Worm (Caenorhabditis elegans): ENCODE data around the gene Y116A8C.20.
A peak's percentile ranks its signal among the peaks of the same experiment; 100 is the strongest.
"Not testable (repeated sequence)": the region's sequence is repeated elsewhere in the genome, so short reads cannot be mapped to it uniquely, and the experiment has no call there.

Y116A8C.20 gene

DNA sequence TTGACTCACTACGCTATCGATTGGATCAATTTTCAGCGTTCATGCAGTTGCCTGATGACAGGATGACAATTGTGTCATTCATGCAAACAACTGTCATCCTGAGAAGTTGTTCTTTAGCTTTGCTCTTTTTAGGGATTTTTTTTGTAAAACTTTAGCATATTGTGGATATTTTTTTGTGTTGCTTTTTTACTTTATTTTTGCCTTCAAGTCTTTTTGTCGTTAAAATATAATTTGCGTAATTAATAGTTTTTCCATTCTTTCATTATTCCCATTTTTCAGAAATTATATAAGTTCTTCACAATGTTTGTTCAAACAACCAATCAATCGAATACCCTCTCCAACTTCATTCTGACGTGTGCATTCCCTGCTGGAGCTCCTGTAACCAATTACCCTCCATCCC lies at the start of gene Y116A8C.20:
TSS of gene Y116A8C.20 (plus strand) at position 301 of the 400 bp plus-strand sequence.
- no peak for TF ChIP-seq W03F9.2 (tag; optimal IDR thresholded peaks at IDR 0.05)
- TF ChIP-seq dao-5 (tag; optimal IDR thresholded peaks at IDR 0.05): no peak
- no peak for TF ChIP-seq him-1 (tag; optimal IDR thresholded peaks at IDR 0.05)

DNA sequence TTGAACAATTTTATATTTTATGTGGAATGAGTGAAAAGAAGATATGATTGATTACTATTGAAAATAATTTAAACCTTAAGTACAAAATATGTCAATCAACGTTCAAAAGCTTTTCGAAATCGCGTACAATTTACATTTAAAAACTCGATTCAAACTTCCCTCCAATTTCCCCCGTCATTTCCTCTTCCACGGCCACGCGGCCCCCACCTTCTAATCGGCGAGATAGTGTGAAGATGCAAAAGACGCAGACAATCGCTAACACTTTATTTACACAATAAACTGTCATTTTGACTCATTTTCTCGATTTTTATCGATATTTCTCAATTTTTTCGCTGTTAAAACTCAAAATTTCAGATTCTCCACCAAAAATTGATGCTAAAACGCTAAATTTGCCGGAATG lies 45.3 kb upstream of the Y116A8C.20 start, which contains the start of gene rom-4:
TSS of gene rom-4 (plus strand) at position 398 of the 400 bp plus-strand sequence.
- TF ChIP-seq him-1 (tag; optimal IDR thresholded peaks at IDR 0.05) (no peak), dao-5 (tag; optimal IDR thresholded peaks at IDR 0.05) (no peak), W03F9.2 (tag; optimal IDR thresholded peaks at IDR 0.05) (peak; percentile 80)

DNA sequence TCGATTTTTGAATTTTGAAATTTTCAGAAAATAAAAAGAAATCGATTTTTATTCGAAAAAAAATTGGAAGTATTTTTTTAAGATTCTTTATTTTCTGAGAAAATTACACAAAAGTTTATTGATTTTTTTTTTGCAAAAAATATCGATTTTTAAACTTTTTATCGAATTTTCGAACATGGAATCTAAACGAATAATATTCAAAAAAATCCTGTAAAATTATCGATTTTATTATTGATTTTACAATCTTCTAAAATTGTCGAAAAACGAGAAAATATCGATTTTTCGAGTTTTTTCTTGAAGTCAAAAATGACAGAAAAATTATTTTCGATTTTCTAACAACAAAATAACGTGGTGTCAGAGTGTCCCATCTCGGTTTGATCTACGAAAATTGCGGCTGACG lies 35.0 kb upstream of the Y116A8C.20 start:
- TF ChIP-seq him-1 (tag; optimal IDR thresholded peaks at IDR 0.05) (no peak), dao-5 (tag; optimal IDR thresholded peaks at IDR 0.05) (no peak), W03F9.2 (tag; optimal IDR thresholded peaks at IDR 0.05) (no peak)

DNA sequence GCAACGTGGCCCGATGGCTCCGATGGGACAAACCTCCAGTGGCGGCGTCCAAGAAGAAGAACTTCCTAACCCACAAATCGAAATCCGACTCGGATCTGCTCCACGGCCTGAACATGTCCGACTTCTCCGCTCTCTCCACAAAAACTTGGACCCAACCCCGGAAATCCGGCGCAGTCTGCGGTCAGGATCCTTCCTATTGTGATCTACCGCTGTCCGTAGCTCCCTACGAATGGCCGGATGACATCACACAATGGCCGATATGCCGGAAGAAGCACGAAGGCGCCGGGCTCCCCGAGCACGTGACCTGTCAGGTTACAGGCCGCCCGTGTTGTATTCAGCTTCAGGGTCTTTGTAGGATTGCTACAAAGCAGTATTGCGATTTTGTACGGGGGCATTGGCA lies 30.4 kb upstream of the Y116A8C.20 start:
- no peak for TF ChIP-seq him-1 (tag; optimal IDR thresholded peaks at IDR 0.05)
- TF ChIP-seq W03F9.2 (tag; optimal IDR thresholded peaks at IDR 0.05): no peak
- no peak for TF ChIP-seq dao-5 (tag; optimal IDR thresholded peaks at IDR 0.05)

ce11 chrIV:17021042-17021441 lies 19.7 kb upstream of the Y116A8C.20 start:
- TF ChIP-seq dao-5 (tag; optimal IDR thresholded peaks at IDR 0.05) (no peak), W03F9.2 (tag; optimal IDR thresholded peaks at IDR 0.05) (no peak), him-1 (tag; optimal IDR thresholded peaks at IDR 0.05) (no peak)

- TF ChIP-seq dao-5 (tag; optimal IDR thresholded peaks at IDR 0.05) (no peak), him-1 (tag; optimal IDR thresholded peaks at IDR 0.05) (no peak), W03F9.2 (tag; optimal IDR thresholded peaks at IDR 0.05) (no peak)
Measured at ce11 chrIV:17025017-17025416, 15.7 kb upstream of the Y116A8C.20 start, which contains the start of gene dct-13. Gene dct-13, minus strand, starts transcription at chrIV:17025117.

DNA sequence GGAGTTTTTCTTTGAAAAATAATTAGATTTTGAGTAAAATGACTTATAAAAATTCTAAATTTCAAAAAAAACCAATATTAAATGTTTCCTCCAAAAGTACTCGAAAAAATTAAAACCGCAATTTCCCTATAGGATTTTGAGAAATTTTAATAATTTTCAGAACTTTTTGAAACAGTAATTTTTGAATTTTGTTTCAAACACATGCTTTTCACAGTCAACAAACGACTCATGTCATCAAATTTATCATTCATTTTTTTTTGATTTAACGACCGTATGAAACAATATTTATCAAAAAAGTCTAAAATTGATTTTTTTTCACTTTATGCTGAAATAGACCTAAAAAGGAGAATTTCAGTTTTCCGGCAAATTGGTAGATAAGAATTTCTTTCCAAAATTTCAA lies 14.2 kb upstream of the Y116A8C.20 start:
- no peak for TF ChIP-seq W03F9.2 (tag; optimal IDR thresholded peaks at IDR 0.05)
- no peak for TF ChIP-seq him-1 (tag; optimal IDR thresholded peaks at IDR 0.05)
- no peak for TF ChIP-seq dao-5 (tag; optimal IDR thresholded peaks at IDR 0.05)

DNA sequence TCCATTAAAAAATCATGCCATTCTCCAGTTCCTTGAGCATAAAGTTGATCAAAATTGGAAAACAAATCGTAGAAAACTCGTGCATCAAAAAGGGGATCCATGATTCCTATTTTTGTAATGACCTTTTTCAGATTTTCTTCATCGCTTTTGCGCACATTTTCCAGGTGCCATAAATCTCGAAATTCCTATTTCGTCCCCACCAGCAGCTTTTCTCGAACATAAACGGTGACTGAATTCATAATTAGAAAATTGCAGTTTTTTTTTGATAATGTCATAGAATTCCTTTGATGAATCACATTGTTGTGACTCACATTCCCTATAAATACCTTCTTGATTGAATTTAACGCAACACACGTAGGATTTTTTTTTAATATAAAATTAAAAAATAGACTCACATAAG lies 10.2 kb upstream of the Y116A8C.20 start, which contains the start of gene nhr-229:
TSS of gene nhr-229 (minus strand) at position 101 of the 400 bp plus-strand sequence.
- TF ChIP-seq W03F9.2 (tag; optimal IDR thresholded peaks at IDR 0.05) (no peak), dao-5 (tag; optimal IDR thresholded peaks at IDR 0.05) (no peak), him-1 (tag; optimal IDR thresholded peaks at IDR 0.05) (no peak)

ce11 chrIV:17039545-17039944 lies 1.2 kb upstream of the Y116A8C.20 start, which contains the start of gene Y116A8C.19:
Gene Y116A8C.19, minus strand, starts transcription at chrIV:17039645.
- TF ChIP-seq dao-5 (tag; optimal IDR thresholded peaks at IDR 0.05) (no peak), him-1 (tag; optimal IDR thresholded peaks at IDR 0.05) (no peak), W03F9.2 (tag; optimal IDR thresholded peaks at IDR 0.05) (no peak)

DNA sequence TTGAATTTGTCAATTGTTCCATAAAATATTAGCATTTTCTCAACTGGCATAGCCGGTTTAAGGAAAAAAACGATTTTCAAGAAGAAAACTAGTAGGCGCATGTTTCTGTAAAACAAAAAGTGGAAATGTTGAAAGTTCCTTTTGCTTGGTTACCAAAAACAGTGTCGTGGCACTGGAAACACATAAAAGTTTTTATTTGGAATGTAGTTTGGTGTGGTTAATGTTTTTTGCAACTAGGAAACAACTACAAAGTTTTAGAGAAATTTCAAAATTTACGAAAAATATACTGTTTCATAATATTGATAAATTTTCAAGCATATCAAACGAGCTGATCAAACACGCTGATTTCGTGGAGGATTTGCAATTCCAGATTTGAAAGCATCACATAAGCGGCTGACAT lies 5.0 kb downstream of the Y116A8C.20 start, which contains the start of gene clec-195:
TSS of gene clec-195 (minus strand) at position 101 of the 400 bp plus-strand sequence.
- TF ChIP-seq dao-5 (tag; optimal IDR thresholded peaks at IDR 0.05) (no peak), him-1 (tag; optimal IDR thresholded peaks at IDR 0.05) (no peak), W03F9.2 (tag; optimal IDR thresholded peaks at IDR 0.05) (no peak)

DNA sequence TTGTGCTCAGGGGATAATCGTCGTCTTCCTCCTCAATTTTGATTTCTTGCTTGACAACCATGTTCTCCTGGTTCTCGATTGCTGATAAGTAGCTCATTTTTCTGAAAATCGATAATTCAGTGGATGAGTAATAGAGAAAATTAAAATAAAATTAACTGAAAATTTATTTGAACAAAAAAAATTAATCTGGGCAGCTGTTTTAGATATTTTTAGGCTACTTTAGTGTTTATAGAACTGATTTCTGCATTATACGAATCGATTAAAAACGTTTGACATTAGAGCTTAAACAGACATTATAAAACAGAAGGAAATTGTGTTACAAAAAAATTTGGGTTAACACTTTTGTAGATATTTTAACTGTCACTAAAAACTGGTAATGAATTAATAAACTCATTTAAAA lies 7.5 kb downstream of the Y116A8C.20 start, which contains the start of gene athp-3:
TSS of gene athp-3 (minus strand) at position 101 of the 400 bp plus-strand sequence.
- no peak for TF ChIP-seq dao-5 (tag; optimal IDR thresholded peaks at IDR 0.05)
- no peak for TF ChIP-seq him-1 (tag; optimal IDR thresholded peaks at IDR 0.05)
- no peak for TF ChIP-seq W03F9.2 (tag; optimal IDR thresholded peaks at IDR 0.05)

DNA sequence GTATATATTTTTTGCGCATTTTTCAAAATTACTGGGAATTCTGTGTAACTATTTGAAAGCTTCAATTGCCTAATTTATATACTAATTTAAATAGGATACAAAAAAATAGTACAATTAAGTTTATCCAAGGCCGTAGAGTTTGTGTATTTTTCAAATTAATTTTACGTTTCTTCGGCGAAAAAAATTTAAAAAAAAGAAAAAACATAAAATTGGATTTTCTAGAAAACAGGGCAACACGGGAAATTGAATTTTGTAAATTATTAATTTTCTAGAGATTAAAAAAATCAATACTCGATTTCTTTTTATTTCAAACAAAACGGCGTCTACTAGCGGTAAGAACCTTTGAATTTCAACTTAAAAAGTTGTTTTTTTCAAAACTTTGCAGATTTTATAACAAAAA lies 12.5 kb downstream of the Y116A8C.20 start, which contains the start of gene Y116A8C.23:
TSS of gene Y116A8C.23 (plus strand) at position 301 of the 400 bp plus-strand sequence.
- TF ChIP-seq W03F9.2 (tag; optimal IDR thresholded peaks at IDR 0.05): no peak
- no peak for TF ChIP-seq dao-5 (tag; optimal IDR thresholded peaks at IDR 0.05)
- TF ChIP-seq him-1 (tag; optimal IDR thresholded peaks at IDR 0.05): no peak

DNA sequence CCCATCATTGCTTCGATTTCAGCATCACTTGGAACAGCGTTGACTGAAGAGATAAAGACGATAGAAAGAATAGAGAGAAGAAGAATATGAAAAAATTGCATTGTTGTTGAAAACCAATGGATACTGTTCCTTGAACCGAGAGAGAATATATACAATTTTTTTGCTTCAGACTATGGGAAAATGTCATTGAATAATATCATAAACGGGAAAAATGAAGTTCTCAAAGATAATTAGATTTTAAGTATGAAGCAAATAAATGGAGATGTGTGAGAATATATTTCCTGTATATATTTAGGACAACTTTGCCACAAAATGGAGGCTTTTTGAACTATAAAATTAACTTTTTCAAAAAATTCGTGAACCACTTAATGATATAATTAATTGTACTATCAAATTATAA lies 17.3 kb downstream of the Y116A8C.20 start, which contains the start of gene Y116A8C.44:
TSS of gene Y116A8C.44 (minus strand) at position 101 of the 400 bp plus-strand sequence.
- TF ChIP-seq him-1 (tag; optimal IDR thresholded peaks at IDR 0.05) (no peak), dao-5 (tag; optimal IDR thresholded peaks at IDR 0.05) (no peak)

ce11 chrIV:17063700-17064099 lies 23.0 kb downstream of the Y116A8C.20 start, which contains the start of gene Y116A8C.467:
Gene Y116A8C.467, minus strand, starts transcription at chrIV:17063800.
- TF ChIP-seq W03F9.2, him-1, dao-5 (tag; optimal IDR thresholded peaks at IDR 0.05): not testable (repeated sequence)

- TF ChIP-seq him-1, dao-5, W03F9.2 (tag; optimal IDR thresholded peaks at IDR 0.05): not testable (repeated sequence)
Measured at ce11 chrIV:17064937-17065336, 24.2 kb downstream of the Y116A8C.20 start, which contains the start of gene Y116A8C.465. Gene Y116A8C.465, plus strand, starts transcription at chrIV:17065237.

Data from whole organism, L4/young adult.